Fruit fly (Drosophila melanogaster): ENCODE results near the gene CG11696.

The CG11696 gene

dm6 chrX:11528026-11528702 is 45.4 kb upstream of the CG11696 start (continued):
- TF ChIP-seq Chrac-16 (GFP tag; optimal IDR thresholded peaks at IDR 0.05): peak; percentile 66
- peak; percentile 54 for TF ChIP-seq CrebB (tag; optimal IDR thresholded peaks at IDR 0.05)
- no peak for TF ChIP-seq p53 (GFP tag; optimal IDR thresholded peaks at IDR 0.05)
- TF ChIP-seq CG12299 (tag; optimal IDR thresholded peaks at IDR 0.05): peak; percentile 67
- TF ChIP-seq CG11696 (GFP tag; IDR thresholded peaks at IDR 0.05): peak; percentile 87
- peak; percentile 43 for TF ChIP-seq TFAM (GFP tag; optimal IDR thresholded peaks at IDR 0.05)
- TF ChIP-seq CG12219 (GFP tag; optimal IDR thresholded peaks at IDR 0.05): peak; percentile 74
- peak; percentile 61 for TF ChIP-seq Nf-YB (GFP tag; optimal IDR thresholded peaks at IDR 0.05)
- peak; percentile 74 for TF ChIP-seq otp (GFP tag; IDR thresholded peaks at IDR 0.05)
- TF ChIP-seq lab (GFP tag; optimal IDR thresholded peaks at IDR 0.05): peak; percentile 61
- peak; percentile 6 to 54 for TF ChIP-seq Pdp1 (GFP tag; optimal IDR thresholded peaks at IDR 0.05)
- TF ChIP-seq CG5953 (GFP tag; IDR thresholded peaks at IDR 0.05): peak; percentile 43; the same call in 1 of the 2 replicates
- TF ChIP-seq Ptx1 (GFP tag; IDR thresholded peaks at IDR 0.05): peak; percentile 66
- peak; percentile 48 for TF ChIP-seq CG10147 (GFP tag; optimal IDR thresholded peaks at IDR 0.05)
- peak; percentile 85 for TF ChIP-seq CG8359 (GFP tag; optimal IDR thresholded peaks at IDR 0.05; ENCODE audit: borderline replicate concordance)
- peak; percentile 21 for TF ChIP-seq jumu (GFP tag; optimal IDR thresholded peaks at IDR 0.05)
- TF ChIP-seq Ets65A (GFP tag): peak; percentile 90
- peak; percentile 60 for TF ChIP-seq CG5180 (GFP tag; optimal IDR thresholded peaks at IDR 0.05)
- peak; percentile 46 for TF ChIP-seq cato (GFP tag; optimal IDR thresholded peaks at IDR 0.05; ENCODE audit: borderline replicate concordance)
- peak; percentile 59; the same call in 1 of the 2 replicates for TF ChIP-seq CG11247 (GFP tag; IDR thresholded peaks at IDR 0.05)
- TF ChIP-seq CG9797 (GFP tag; optimal IDR thresholded peaks at IDR 0.05): peak; percentile 5
- TF ChIP-seq Ssrp (tag; optimal IDR thresholded peaks at IDR 0.05): peak; percentile 85
- TF ChIP-seq crol (GFP tag; IDR thresholded peaks at IDR 0.05): no peak
- no peak for TF ChIP-seq CG14014 (GFP tag; IDR thresholded peaks at IDR 0.05)
- peak; percentile 52 for TF ChIP-seq CG9817 (tag; optimal IDR thresholded peaks at IDR 0.05)
- TF ChIP-seq Abd-B (GFP tag; optimal IDR thresholded peaks at IDR 0.05): peak; percentile 82
- TF ChIP-seq NfI (GFP tag; optimal IDR thresholded peaks at IDR 0.05): peak; percentile 47
- TF ChIP-seq Aef1 (GFP tag; IDR thresholded peaks at IDR 0.05): peak; percentile 26; the same call in 1 of the 3 replicates
- TF ChIP-seq CG8290 (GFP tag; optimal IDR thresholded peaks at IDR 0.05): peak; percentile 50
- TF ChIP-seq CG8290 (tag; optimal IDR thresholded peaks at IDR 0.05): peak in 1 of 2 experiments; percentile 12
- peak; percentile 78 for TF ChIP-seq sisA (GFP tag; IDR thresholded peaks at IDR 0.05)
- TF ChIP-seq CG11398 (GFP tag; optimal IDR thresholded peaks at IDR 0.05): no peak
- TF ChIP-seq CG11723 (GFP tag; optimal IDR thresholded peaks at IDR 0.05): peak; percentile 58
- TF ChIP-seq Doc2 (GFP tag; IDR thresholded peaks at IDR 0.05): no peak
- TF ChIP-seq odd (GFP tag; optimal IDR thresholded peaks at IDR 0.05): peak; percentile 54
- peak; percentile 57 for TF ChIP-seq CG8281 (tag; optimal IDR thresholded peaks at IDR 0.05)
- TF ChIP-seq dmrt99B (tag; optimal IDR thresholded peaks at IDR 0.05): peak; percentile 86
- TF ChIP-seq CG17385 (GFP tag; optimal IDR thresholded peaks at IDR 0.05): peak; percentile 75
- peak; percentile 62 for TF ChIP-seq nom (GFP tag; optimal IDR thresholded peaks at IDR 0.05)
- TF ChIP-seq CG2202 (tag; optimal IDR thresholded peaks at IDR 0.05): peak; percentile 86
- TF ChIP-seq Rx (GFP tag; IDR thresholded peaks at IDR 0.05): peak; percentile 39; the same call in 1 of the 2 replicates
- TF ChIP-seq HHEX (GFP tag; optimal IDR thresholded peaks at IDR 0.05): peak; percentile 33
- TF ChIP-seq CG16815 (GFP tag; optimal IDR thresholded peaks at IDR 0.05): peak; percentile 76
- peak; percentile 82 for TF ChIP-seq oc (tag; optimal IDR thresholded peaks at IDR 0.05)
- TF ChIP-seq Gug (GFP tag; IDR thresholded peaks at IDR 0.05): peak; percentile 50; the same call in 2 of the 4 replicates
- peak; percentile 19 for TF ChIP-seq CG10274 (GFP tag; optimal IDR thresholded peaks at IDR 0.05)
- peak; percentile 53 for TF ChIP-seq CG13775 (GFP tag; optimal IDR thresholded peaks at IDR 0.05)
- TF ChIP-seq ro (GFP tag; IDR thresholded peaks at IDR 0.05): peak; percentile 41; the same call in 1 of the 2 replicates
- peak; percentile 7 for TF ChIP-seq CG12769 (tag; optimal IDR thresholded peaks at IDR 0.05)

Measured in whole organism, embryonic.